Worm (Caenorhabditis elegans) whole organism, L1 larva: ENCODE data around the gene F59E12.8.

Experiments used
- C34B4.2 ChIP-seq: sonication (generic microtip); optimal IDR thresholded peaks from 2 replicates; lab custom pipeline; 2017; ENCODE audit warnings: mild to moderate bottlenecking, missing genetic modification characterization, missing compliant biosample characterization
- aly-2 ChIP-seq: fragments of 150-350 bp; optimal IDR thresholded peaks from 2 replicates; lab custom pipeline; 2014; ENCODE audit warnings: missing biosample characterization, missing genetic modification characterization
- ama-1 ChIP-seq: fragments of 150-350 bp; optimal IDR thresholded peaks from 2 replicates; lab custom pipeline; 2014
- elt-3 ChIP-seq, 6 experiments: fragments of 150-350 bp in 1 of 6; sonication (generic microtip); optimal IDR thresholded peaks; 2 replicates each; lab custom pipeline; 2017 to 2018; ENCODE audit warnings: missing biosample characterization in 6 of 6, missing genetic modification characterization in 6 of 6, inconsistent platforms in 1 of 6
- lin-35 ChIP-seq, 2 experiments: fragments of 150-350 bp; optimal IDR thresholded peaks; 2 replicates each; lab custom pipeline; 2014; ENCODE audit warnings: missing biosample characterization in 2 of 2, missing genetic modification characterization in 2 of 2, missing genetic modification reagents in 2 of 2
- lir-3 ChIP-seq: sonication (generic microtip); optimal IDR thresholded peaks from 2 replicates; lab custom pipeline; 2016; ENCODE audit warnings: mild to moderate bottlenecking, missing genetic modification characterization, moderate library complexity, missing compliant biosample characterization; ENCODE audit not compliant: poor library complexity
- nhr-19 ChIP-seq: fragments of 200-800 bp; sonication (Bioruptor generic); conservative IDR thresholded peaks from 2 replicates; pipeline ENCODE4 v1.3.6; 2022; ENCODE audit warnings: missing genetic modification characterization, missing compliant biosample characterization
- pqm-1 ChIP-seq: sonication (generic microtip); optimal IDR thresholded peaks from 3 replicates; lab custom pipeline; 2017; ENCODE audit warnings: missing biosample characterization, missing genetic modification characterization
- skn-1 ChIP-seq: fragments of 150-350 bp; optimal IDR thresholded peaks from 2 replicates; lab custom pipeline; 2014; ENCODE audit warnings: missing biosample characterization, missing genetic modification characterization
- unc-130 ChIP-seq: fragments of 150-350 bp; optimal IDR thresholded peaks from 2 replicates; lab custom pipeline; 2017; ENCODE audit warnings: missing biosample characterization, missing genetic modification characterization, inconsistent platforms
- unc-62 ChIP-seq: fragments of 150-350 bp; optimal IDR thresholded peaks from 2 replicates; lab custom pipeline; 2014; ENCODE audit warnings: missing biosample characterization, missing genetic modification reagents, missing genetic modification characterization

ce11 chrII:5593377-5593932 lies 43.3 kb downstream of the F59E12.8 start, which contains the start of gene cdc-14:
- TF ChIP-seq C34B4.2 (tag; lab: Kevin White, UChicago) (no peak), lin-35 (GFP tag; optimal IDR thresholded peaks at IDR 0.05; lab: Kevin White, UChicago) (peak; percentile 70 to 86), unc-130 (tag; lab: Kevin White, UChicago) (peak; percentile 87), lir-3 (peak; percentile 57), pqm-1 (tag; lab: Kevin White, UChicago) (no peak), nhr-19 (peak; percentile 76), aly-2 (tag; lab: Kevin White, UChicago) (no peak), ama-1 (lab: Kevin White, UChicago) (peak; percentile 48), unc-62 (GFP tag; lab: Kevin White, UChicago) (no peak), elt-3 (tag; optimal IDR thresholded peaks at IDR 0.05; lab: Kevin White, UChicago) (peak in 2 of 6 experiments; percentile 39 to 73), skn-1 (tag; lab: Kevin White, UChicago) (peak; percentile 63)
